Fruit fly (Drosophila melanogaster): ENCODE measurements around the gene CG9044.

The CG9044 gene

DNA sequence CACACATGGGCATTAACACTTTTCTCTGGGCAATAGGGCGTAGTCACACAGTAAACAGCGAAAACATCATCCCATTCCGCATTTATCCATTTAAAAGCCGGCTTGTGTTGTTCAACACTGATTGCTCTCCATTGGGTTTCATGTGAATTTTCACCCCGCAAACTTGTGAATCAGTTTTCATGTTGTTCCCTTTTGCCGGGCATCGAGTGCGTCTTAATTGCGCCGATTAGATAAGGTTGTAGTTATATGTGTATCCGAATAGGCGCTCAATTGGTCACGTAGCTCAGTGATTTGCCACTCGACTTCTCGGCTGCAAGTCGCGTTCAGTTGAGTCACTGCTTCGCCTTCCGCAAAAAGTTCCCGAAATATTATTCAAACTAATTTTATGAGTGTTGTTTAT is 37.7 kb downstream of the CG9044 start:
- TF ChIP-seq CG8301 (tag; optimal IDR thresholded peaks at IDR 0.05) (no peak), Pif1B (GFP tag; optimal IDR thresholded peaks at IDR 0.05) (no peak), CG9948 (tag; optimal IDR thresholded peaks at IDR 0.05) (no peak), CG4496 (GFP tag; IDR thresholded peaks at IDR 0.05) (no peak), rn (GFP tag; IDR thresholded peaks at IDR 0.05) (no peak)

DNA sequence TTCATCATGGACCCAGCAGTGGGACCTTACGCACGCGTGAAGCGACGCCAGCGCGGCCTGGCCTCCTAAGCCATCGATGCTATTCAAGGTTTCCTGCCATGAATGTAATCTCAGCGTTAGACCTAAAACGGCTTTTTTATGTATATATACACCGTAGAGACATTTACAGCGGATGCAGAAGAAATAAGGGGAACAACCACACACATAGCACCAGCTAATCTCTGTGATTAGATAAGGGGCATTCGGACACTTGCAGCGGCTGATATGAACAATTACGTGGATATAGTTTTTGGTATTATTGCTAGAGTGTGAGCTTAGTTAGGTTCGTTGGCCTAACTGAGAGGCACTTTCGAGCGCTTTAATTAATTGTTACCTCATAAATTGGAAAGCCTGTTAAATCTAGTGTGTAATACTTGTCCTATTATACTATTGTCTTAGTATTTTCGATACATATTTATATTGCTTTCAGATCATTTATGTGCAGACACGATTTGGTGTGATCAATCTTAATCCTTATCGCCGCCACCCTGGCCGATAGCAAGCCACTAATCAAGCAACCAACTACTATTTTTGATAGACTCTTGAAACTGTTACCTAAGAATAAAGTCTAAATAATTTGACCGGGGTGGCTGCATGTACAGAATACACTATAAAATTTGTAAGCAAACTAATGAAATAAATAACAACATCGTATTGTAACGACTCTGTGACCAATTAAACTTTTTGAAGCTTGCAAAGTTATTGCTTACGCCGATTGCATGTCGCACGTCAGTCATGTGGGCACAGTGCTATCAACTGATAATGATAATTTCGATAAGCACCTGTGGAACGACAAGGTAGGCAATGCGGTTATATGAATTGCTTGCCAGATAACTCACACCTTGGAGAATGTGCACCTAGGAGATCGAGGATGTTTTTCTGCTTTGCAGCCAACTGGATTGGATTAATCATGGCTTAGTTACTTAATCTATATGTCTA is 39.2 kb downstream of the CG9044 start:
- TF ChIP-seq D1 (tag; optimal IDR thresholded peaks at IDR 0.05): no peak
- no peak for TF ChIP-seq fd96Ca (GFP tag; IDR thresholded peaks at IDR 0.05)
- no peak for TF ChIP-seq CG4496 (GFP tag; IDR thresholded peaks at IDR 0.05)
- no peak for TF ChIP-seq CG32121 (GFP tag; IDR thresholded peaks at IDR 0.05)
- TF ChIP-seq CG17806 (tag; optimal IDR thresholded peaks at IDR 0.05): no peak
- TF ChIP-seq Ets98B (GFP tag; IDR thresholded peaks at IDR 0.05): no peak
- no peak for TF ChIP-seq CG8301 (tag; optimal IDR thresholded peaks at IDR 0.05)
- no peak for TF ChIP-seq gl (tag; optimal IDR thresholded peaks at IDR 0.05)
- TF ChIP-seq rn (GFP tag; IDR thresholded peaks at IDR 0.05): no peak
- TF ChIP-seq Pif1B (GFP tag; optimal IDR thresholded peaks at IDR 0.05): no peak
- TF ChIP-seq Pif1A (GFP tag; optimal IDR thresholded peaks at IDR 0.05): no peak
- TF ChIP-seq EcR (GFP tag; optimal IDR thresholded peaks at IDR 0.05): no peak
- TF ChIP-seq CG10348 (GFP tag; IDR thresholded peaks at IDR 0.05): no peak
- no peak for TF ChIP-seq CG34367 (tag; optimal IDR thresholded peaks at IDR 0.05)
- TF ChIP-seq CG15710 (tag; optimal IDR thresholded peaks at IDR 0.05): no peak
- no peak for TF ChIP-seq CG12605 (GFP tag; IDR thresholded peaks at IDR 0.05)

DNA sequence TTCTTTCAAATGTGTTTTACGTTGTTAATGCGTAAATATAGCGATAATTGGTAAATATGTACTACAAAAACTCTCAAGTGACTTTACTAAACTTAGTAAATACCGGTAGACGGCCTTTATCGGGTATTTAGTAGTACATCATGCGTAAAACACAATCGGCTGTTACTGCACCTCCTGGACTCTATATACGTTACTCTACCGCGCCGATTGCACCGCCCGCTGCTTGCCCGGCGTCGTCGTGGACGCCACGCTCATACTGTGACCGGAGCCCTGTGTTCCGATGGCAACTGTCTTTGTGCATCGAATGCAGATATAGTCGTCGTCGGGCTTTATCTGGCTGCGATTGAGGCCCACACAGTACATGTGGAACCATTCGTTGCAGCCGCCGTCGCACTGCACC is 41.2 kb downstream of the CG9044 start:
- TF ChIP-seq CG13204 (GFP tag; optimal IDR thresholded peaks at IDR 0.05) (peak; percentile 45), CG14655 (GFP tag; optimal IDR thresholded peaks at IDR 0.05) (no peak), fd96Ca (GFP tag; IDR thresholded peaks at IDR 0.05) (0 out of 3 replicates have a peak, but pooled peaks have one; percentile 34), CG32121 (GFP tag; IDR thresholded peaks at IDR 0.05) (no peak)

DNA sequence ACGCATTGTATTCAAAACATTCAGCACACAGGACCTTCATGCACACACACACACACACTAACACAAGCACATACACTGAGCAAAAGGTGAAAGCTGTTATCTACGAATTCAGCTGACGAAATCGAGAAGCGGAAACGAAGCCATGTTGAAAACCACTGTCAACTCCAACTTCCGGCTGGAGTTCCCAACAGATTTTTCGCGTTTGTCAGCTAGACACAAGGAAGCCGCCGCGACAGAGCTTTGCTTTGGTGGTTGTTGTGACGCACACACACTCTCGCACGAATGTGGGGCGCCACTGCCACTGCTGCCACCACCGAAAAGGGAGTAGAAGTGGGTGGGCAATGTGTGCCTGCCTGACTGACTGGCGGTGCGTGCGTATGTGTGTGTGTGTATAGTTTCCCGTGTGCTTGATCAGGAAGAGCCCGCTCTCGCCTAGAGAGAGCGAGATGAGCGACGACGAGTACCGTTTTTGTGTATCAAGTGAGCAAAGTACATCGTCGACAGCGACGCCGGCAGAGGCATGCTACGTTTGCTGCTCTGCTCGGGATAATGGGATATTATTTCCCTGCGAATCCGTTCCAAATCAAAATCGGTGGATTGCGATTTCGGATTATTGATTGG is 48.5 kb downstream of the CG9044 start:
- peak; percentile 10 for TF ChIP-seq CG13204 (GFP tag; optimal IDR thresholded peaks at IDR 0.05)
- TF ChIP-seq Snoo (tag; optimal IDR thresholded peaks at IDR 0.05): peak; percentile 31
- peak; percentile 15 for TF ChIP-seq CG34367 (tag; optimal IDR thresholded peaks at IDR 0.05)
- no peak for TF ChIP-seq D1 (tag; optimal IDR thresholded peaks at IDR 0.05)
- no peak for TF ChIP-seq rn (GFP tag; IDR thresholded peaks at IDR 0.05)
- TF ChIP-seq CG14655 (GFP tag; optimal IDR thresholded peaks at IDR 0.05): no peak
- peak; percentile 39 for TF ChIP-seq CG15710 (tag; optimal IDR thresholded peaks at IDR 0.05)
- peak; percentile 34 for TF ChIP-seq gl (tag; optimal IDR thresholded peaks at IDR 0.05)
- peak; percentile 6 for TF ChIP-seq CG8159 (tag; optimal IDR thresholded peaks at IDR 0.05)
- peak; percentile 10; the same call in 2 of the 3 replicates for TF ChIP-seq CG4496 (GFP tag; IDR thresholded peaks at IDR 0.05)
- no peak for TF ChIP-seq CG8301 (tag; optimal IDR thresholded peaks at IDR 0.05)

DNA sequence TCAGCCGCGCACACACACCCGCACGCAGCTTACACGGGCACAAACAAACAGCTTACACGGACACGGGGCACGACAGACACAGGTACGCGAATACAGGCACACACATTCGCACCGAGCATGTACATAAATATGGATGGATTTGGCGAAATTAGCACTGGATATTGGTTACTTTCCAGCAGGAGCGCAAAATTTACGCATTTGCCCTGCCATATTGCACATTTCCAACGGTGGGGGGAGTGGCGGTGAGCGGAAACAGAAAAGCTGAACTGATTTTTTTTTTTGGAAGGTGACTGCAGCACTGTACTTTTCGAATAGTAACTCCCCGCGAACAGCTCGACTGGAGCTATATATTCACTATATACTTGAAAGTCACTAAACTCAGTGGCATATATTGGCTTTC is 49.1 kb downstream of the CG9044 start:
- TF ChIP-seq CG8159 (tag; optimal IDR thresholded peaks at IDR 0.05) (no peak), rn (GFP tag; IDR thresholded peaks at IDR 0.05) (no peak), CG4496 (GFP tag; IDR thresholded peaks at IDR 0.05) (0 out of 3 replicates have a peak, but pooled peaks have one; percentile 3)

DNA sequence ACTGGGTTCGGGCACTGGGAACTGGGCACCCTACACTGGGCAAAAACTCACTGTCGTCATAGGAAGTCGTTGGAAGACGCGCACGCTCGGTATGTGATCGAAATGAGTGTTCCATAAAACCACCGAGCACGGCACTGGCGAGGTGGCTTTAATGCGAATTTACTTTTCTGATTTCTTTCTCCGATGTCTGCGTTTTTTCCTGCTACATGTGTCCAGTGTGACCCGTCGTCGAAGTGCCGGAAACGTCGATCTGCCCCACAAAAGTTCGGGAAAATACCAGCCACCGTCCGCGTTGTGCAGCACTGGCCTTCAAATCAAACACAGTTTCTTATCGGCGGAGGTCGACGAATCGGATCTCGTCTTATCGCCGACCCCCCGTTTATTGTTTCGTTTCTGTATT is 50.0 kb downstream of the CG9044 start, which contains the start of gene Kdm5:
Gene Kdm5, minus strand, starts transcription at position 255 of the 400 bp plus-strand sequence.
- TF ChIP-seq gl (tag; optimal IDR thresholded peaks at IDR 0.05): no peak
- TF ChIP-seq CG10348 (GFP tag; IDR thresholded peaks at IDR 0.05): no peak
- TF ChIP-seq Ets98B (GFP tag; IDR thresholded peaks at IDR 0.05): peak; percentile 46
- TF ChIP-seq CG15710 (tag; optimal IDR thresholded peaks at IDR 0.05): no peak
- peak; percentile 9 for TF ChIP-seq CG17806 (tag; optimal IDR thresholded peaks at IDR 0.05)
- no peak for TF ChIP-seq CG8301 (tag; optimal IDR thresholded peaks at IDR 0.05)
- peak; percentile 2 for TF ChIP-seq CG8159 (tag; optimal IDR thresholded peaks at IDR 0.05)
- TF ChIP-seq EcR (GFP tag; optimal IDR thresholded peaks at IDR 0.05): peak; percentile 24
- no peak for TF ChIP-seq CG14655 (GFP tag; optimal IDR thresholded peaks at IDR 0.05)
- TF ChIP-seq Pif1B (GFP tag; optimal IDR thresholded peaks at IDR 0.05): no peak
- 0 out of 3 replicates have a peak, but pooled peaks have one; percentile 10 for TF ChIP-seq fd96Ca (GFP tag; IDR thresholded peaks at IDR 0.05)
- TF ChIP-seq CG34367 (tag; optimal IDR thresholded peaks at IDR 0.05): no peak
- peak; percentile 34; the same call in 1 of the 2 replicates for TF ChIP-seq CG32121 (GFP tag; IDR thresholded peaks at IDR 0.05)
- no peak for TF ChIP-seq CG13204 (GFP tag; optimal IDR thresholded peaks at IDR 0.05)
- peak; percentile 41 for TF ChIP-seq Snoo (tag; optimal IDR thresholded peaks at IDR 0.05)
- TF ChIP-seq rn (GFP tag; IDR thresholded peaks at IDR 0.05): no peak
- TF ChIP-seq CG12605 (GFP tag; IDR thresholded peaks at IDR 0.05): no peak
- TF ChIP-seq CG4496 (GFP tag; IDR thresholded peaks at IDR 0.05): peak; percentile 51; the same call in 1 of the 3 replicates
- TF ChIP-seq Pif1A (GFP tag; optimal IDR thresholded peaks at IDR 0.05): no peak
- no peak for TF ChIP-seq CG9948 (tag; optimal IDR thresholded peaks at IDR 0.05)
- TF ChIP-seq D1 (tag; optimal IDR thresholded peaks at IDR 0.05): no peak
